Fruit fly (Drosophila melanogaster) whole organism, prepupa: ENCODE data around the gene lbl.

Experiments
- CG10631 ChIP-seq: fragments of 200-800 bp; sonication (Bioruptor generic); optimal IDR thresholded peaks from 2 replicates; lab custom pipeline; 2016; ENCODE audit warnings: missing biosample characterization, missing genetic modification characterization
- CG10669 ChIP-seq: fragments of 200-800 bp; sonication (Bioruptor generic); optimal IDR thresholded peaks from 3 replicates; lab custom pipeline; 2018; ENCODE audit warnings: missing biosample characterization, mild to moderate bottlenecking, missing genetic modification characterization, moderate library complexity
- CG11762 ChIP-seq: fragments of 200-800 bp; sonication (Bioruptor generic); optimal IDR thresholded peaks from 3 replicates; lab custom pipeline; 2016; ENCODE audit warnings: missing biosample characterization, missing genetic modification characterization; ENCODE audit not compliant: insufficient read depth
- CG11902 ChIP-seq: fragments of 200-800 bp; sonication (Bioruptor generic); optimal IDR thresholded peaks from 3 replicates; lab custom pipeline; 2016; ENCODE audit warnings: missing biosample characterization, missing genetic modification characterization
- CG1621 ChIP-seq: fragments of 200-800 bp; sonication (Bioruptor generic); optimal IDR thresholded peaks from 3 replicates; lab custom pipeline; 2018; ENCODE audit warnings: missing biosample characterization, mild to moderate bottlenecking, missing genetic modification characterization
- CG16779 ChIP-seq: fragments of 200-800 bp; sonication (Bioruptor generic); optimal IDR thresholded peaks from 3 replicates; lab custom pipeline; 2017; ENCODE audit warnings: missing biosample characterization, mild to moderate bottlenecking, missing genetic modification characterization
- CG3032 ChIP-seq: fragments of 200-800 bp; optimal IDR thresholded peaks from 2 replicates; lab custom pipeline; 2019; ENCODE audit warnings: missing biosample characterization, mild to moderate bottlenecking, missing genetic modification characterization, moderate library complexity
- CG32006 ChIP-seq: fragments of 200-800 bp; sonication (Bioruptor generic); optimal IDR thresholded peaks from 3 replicates; lab custom pipeline; 2017; ENCODE audit warnings: missing biosample characterization, mild to moderate bottlenecking, missing genetic modification characterization
- CG34406 ChIP-seq: fragments of 200-800 bp; sonication (Bioruptor generic); optimal IDR thresholded peaks from 3 replicates; lab custom pipeline; 2016; ENCODE audit warnings: missing biosample characterization, missing genetic modification characterization
- CG3919 ChIP-seq: fragments of 200-800 bp; sonication (Bioruptor generic); optimal IDR thresholded peaks from 3 replicates; lab custom pipeline; 2016; ENCODE audit warnings: missing biosample characterization, missing genetic modification characterization
- CG4318 ChIP-seq: fragments of 200-800 bp; sonication (Bioruptor generic); optimal IDR thresholded peaks from 3 replicates; lab custom pipeline; 2017; ENCODE audit warnings: missing biosample characterization, mild to moderate bottlenecking, missing genetic modification characterization
- CG6163 ChIP-seq: fragments of 200-800 bp; sonication (Bioruptor generic); IDR thresholded peaks from 3 replicates; pipeline ENCODE4 v1.3.6; 2022; ENCODE audit warnings: missing biosample characterization, missing genetic modification characterization
- CG6276 ChIP-seq: fragments of 200-800 bp; sonication (Bioruptor generic); optimal IDR thresholded peaks from 2 replicates; lab custom pipeline; 2017; ENCODE audit warnings: missing biosample characterization, mild to moderate bottlenecking, missing genetic modification characterization
- CG6808 ChIP-seq: fragments of 200-800 bp; sonication (Bioruptor generic); optimal IDR thresholded peaks from 3 replicates; lab custom pipeline; 2017; ENCODE audit warnings: missing biosample characterization, missing genetic modification characterization, mild to moderate bottlenecking, moderate library complexity, missing genetic modification reagents
- CG6854 ChIP-seq: fragments of 200-800 bp; sonication (Bioruptor generic); optimal IDR thresholded peaks from 2 replicates; lab custom pipeline; 2017; ENCODE audit warnings: missing biosample characterization, mild to moderate bottlenecking, missing genetic modification characterization
- CG8119 ChIP-seq: fragments of 200-800 bp; sonication (Bioruptor generic); IDR thresholded peaks from 3 replicates; pipeline ENCODE4 v1.3.6; 2022; ENCODE audit warnings: missing biosample characterization, missing genetic modification characterization
- CG8319 ChIP-seq: fragments of 200-800 bp; sonication (Bioruptor generic); optimal IDR thresholded peaks from 3 replicates; lab custom pipeline; 2016; ENCODE audit warnings: missing biosample characterization, missing genetic modification characterization
- Eip75B ChIP-seq: fragments of 200-800 bp; sonication (Bioruptor generic); optimal IDR thresholded peaks from 3 replicates; lab custom pipeline; 2016; ENCODE audit warnings: missing biosample characterization, missing genetic modification characterization
- Eip78C ChIP-seq: fragments of 200-800 bp; sonication (Bioruptor generic); peaks from one replicate; lab custom pipeline; 2016; ENCODE audit warnings: missing biosample characterization, missing genetic modification characterization
- Eip93F ChIP-seq: fragments of 200-800 bp; sonication (Bioruptor generic); optimal IDR thresholded peaks from 2 replicates; lab custom pipeline; 2016; ENCODE audit warnings: missing biosample characterization, mild to moderate bottlenecking, missing genetic modification characterization
- Ets96B ChIP-seq: fragments of 200-800 bp; optimal IDR thresholded peaks from 2 replicates; lab custom pipeline; 2019; ENCODE audit warnings: missing biosample characterization, mild to moderate bottlenecking, missing genetic modification characterization, moderate library complexity
- Gug ChIP-seq: fragments of 200-800 bp; sonication (Bioruptor generic); IDR thresholded peaks from 2 replicates; pipeline ENCODE4 v1.3.6; 2022; ENCODE audit warnings: missing biosample characterization, missing genetic modification characterization
- Hr38 ChIP-seq: sonication (Bioruptor generic); optimal IDR thresholded peaks from 2 replicates; lab custom pipeline; 2016; ENCODE audit warnings: missing biosample characterization, missing genetic modification characterization
- Hr39 ChIP-seq: fragments of 200-800 bp; sonication (Bioruptor generic); optimal IDR thresholded peaks from 2 replicates; lab custom pipeline; 2016; ENCODE audit warnings: missing biosample characterization, missing genetic modification characterization
- Hr4 ChIP-seq: fragments of 200-800 bp; sonication (Bioruptor generic); optimal IDR thresholded peaks from 3 replicates; lab custom pipeline; 2016; ENCODE audit warnings: missing biosample characterization, missing genetic modification characterization
- Lpt ChIP-seq: fragments of 200-800 bp; sonication (Bioruptor generic); optimal IDR thresholded peaks from 3 replicates; lab custom pipeline; 2016; ENCODE audit warnings: missing biosample characterization, missing genetic modification characterization
- Met ChIP-seq: fragments of 200-800 bp; sonication (Bioruptor generic); optimal IDR thresholded peaks from 3 replicates; lab custom pipeline; 2016; ENCODE audit warnings: missing biosample characterization, missing genetic modification characterization
- OdsH ChIP-seq: fragments of 200-800 bp; sonication (Bioruptor generic); optimal IDR thresholded peaks from 3 replicates; lab custom pipeline; 2016; ENCODE audit warnings: missing biosample characterization, missing genetic modification characterization
- Smox ChIP-seq: fragments of 200-800 bp; sonication (Bioruptor generic); optimal IDR thresholded peaks from 3 replicates; lab custom pipeline; 2016; ENCODE audit warnings: missing biosample characterization, missing genetic modification characterization
- Sox15 ChIP-seq: fragments of 200-800 bp; sonication (Bioruptor generic); optimal IDR thresholded peaks from 3 replicates; lab custom pipeline; 2016; ENCODE audit warnings: missing biosample characterization, missing genetic modification characterization
- dac ChIP-seq: fragments of 200-800 bp; sonication (Bioruptor generic); optimal IDR thresholded peaks from 2 replicates; lab custom pipeline; 2017; ENCODE audit warnings: missing biosample characterization, mild to moderate bottlenecking, missing genetic modification characterization
- dsx ChIP-seq: fragments of 200-800 bp; optimal IDR thresholded peaks from 3 replicates; lab custom pipeline; 2019; ENCODE audit warnings: missing biosample characterization, mild to moderate bottlenecking, missing genetic modification characterization, moderate library complexity; ENCODE audit not compliant: poor library complexity, severe bottlenecking
- eg ChIP-seq: fragments of 200-800 bp; sonication (Bioruptor generic); IDR thresholded peaks from 3 replicates; pipeline ENCODE4 v1.3.6; 2022; ENCODE audit warnings: missing biosample characterization, missing genetic modification characterization
- esn ChIP-seq: fragments of 200-800 bp; sonication (Bioruptor generic); optimal IDR thresholded peaks from 2 replicates; lab custom pipeline; 2016; ENCODE audit warnings: missing biosample characterization, mild to moderate bottlenecking, missing genetic modification characterization, moderate library complexity
- fd59A ChIP-seq: fragments of 200-800 bp; sonication (Bioruptor generic); optimal IDR thresholded peaks from 2 replicates; lab custom pipeline; 2017; ENCODE audit warnings: missing biosample characterization, mild to moderate bottlenecking, missing genetic modification characterization, missing genetic modification reagents
- fkh ChIP-seq: fragments of 200-800 bp; sonication (Bioruptor generic); optimal IDR thresholded peaks from 3 replicates; lab custom pipeline; 2017; ENCODE audit warnings: missing biosample characterization, mild to moderate bottlenecking, missing genetic modification characterization, moderate library complexity
- net ChIP-seq: fragments of 200-800 bp; sonication (Bioruptor generic); optimal IDR thresholded peaks from 3 replicates; lab custom pipeline; 2016; ENCODE audit warnings: missing biosample characterization, missing genetic modification characterization
- pdm3 ChIP-seq: fragments of 200-800 bp; sonication (Bioruptor generic); optimal IDR thresholded peaks from 3 replicates; lab custom pipeline; 2016; ENCODE audit warnings: missing biosample characterization, missing genetic modification characterization
- spab ChIP-seq: fragments of 200-800 bp; sonication (Bioruptor generic); optimal IDR thresholded peaks from 2 replicates; lab custom pipeline; 2017; ENCODE audit warnings: missing biosample characterization, mild to moderate bottlenecking, missing genetic modification characterization, missing genetic modification reagents
- ss ChIP-seq, 2 experiments: fragments of 200-800 bp; sonication (Bioruptor generic); optimal IDR thresholded peaks; 2 replicates in 1 of 2; 3 replicates in 1 of 2; lab custom pipeline; 2017 to 2018; ENCODE audit warnings: mild to moderate bottlenecking in 2 of 2, missing biosample characterization in 2 of 2, missing genetic modification characterization in 2 of 2, moderate library complexity in 1 of 2
- svp ChIP-seq: fragments of 200-800 bp; sonication (Bioruptor generic); peaks from one replicate; lab custom pipeline; 2016; ENCODE audit warnings: missing biosample characterization, missing genetic modification characterization
- topi ChIP-seq: fragments of 200-800 bp; sonication (Bioruptor generic); optimal IDR thresholded peaks from 3 replicates; lab custom pipeline; 2016; ENCODE audit warnings: missing biosample characterization, missing genetic modification characterization
- vri ChIP-seq: fragments of 200-800 bp; sonication (Bioruptor generic); optimal IDR thresholded peaks from 3 replicates; lab custom pipeline; 2016; ENCODE audit warnings: missing biosample characterization, mild to moderate bottlenecking, missing genetic modification characterization

Gene lbl

DNA sequence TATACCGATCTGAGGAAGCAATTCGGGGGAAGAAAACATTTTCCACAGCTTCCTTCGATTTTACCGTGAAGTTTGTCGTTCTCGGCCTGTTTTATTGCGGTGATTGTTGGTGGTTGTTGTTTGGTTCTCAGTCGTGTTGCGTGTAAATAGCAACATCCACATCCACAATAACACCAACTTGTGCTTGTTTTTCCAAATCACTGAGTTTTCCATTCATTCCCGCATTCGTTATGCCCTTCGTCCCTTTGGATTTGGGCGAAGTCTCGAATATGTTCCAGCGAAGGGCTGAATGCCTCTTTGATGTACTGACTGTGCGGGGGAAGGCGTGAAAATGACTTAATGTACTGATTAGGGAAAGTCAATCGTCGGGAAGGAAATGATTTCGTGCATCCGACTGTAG lies 7.1 kb downstream of the lbl start:
- TF ChIP-seq Smox (GFP tag; lab: Kevin White, UChicago) (no peak), Hr4 (GFP tag; lab: Kevin White, UChicago) (no peak), CG16779 (tag; lab: Kevin White, UChicago) (no peak), CG34406 (GFP tag; lab: Kevin White, UChicago) (no peak), Eip75B (GFP tag; lab: Kevin White, UChicago) (no peak), ss (GFP tag; optimal IDR thresholded peaks at IDR 0.05; lab: Kevin White, UChicago) (no peak), Eip93F (GFP tag; lab: Kevin White, UChicago) (no peak), CG11762 (no peak)

DNA sequence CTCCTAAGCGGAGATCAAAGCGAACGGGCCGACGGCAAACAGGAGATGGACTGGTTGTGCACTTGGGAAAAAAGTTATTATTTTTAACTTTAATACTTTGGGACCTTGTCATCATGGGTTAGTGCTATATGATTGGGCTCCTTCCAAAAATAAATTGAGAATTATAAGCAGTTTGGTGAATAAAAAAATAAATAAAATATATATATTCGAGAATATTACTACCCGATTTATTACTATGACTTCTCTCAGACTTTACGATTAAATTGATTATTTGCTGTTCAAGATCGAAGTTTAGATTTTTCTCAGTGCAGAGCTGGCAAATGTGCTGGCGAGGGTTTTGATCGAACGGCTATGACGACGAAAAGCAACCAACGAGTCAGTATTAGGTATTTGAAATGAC lies 14.0 kb downstream of the lbl start:
- TF ChIP-seq dsx, result no peak
- no peak for TF ChIP-seq dac (GFP tag; lab: Kevin White, UChicago)
- no peak for TF ChIP-seq CG11902 (GFP tag; lab: Kevin White, UChicago)
- TF ChIP-seq Hr38 (GFP tag; lab: Kevin White, UChicago), result no peak
- TF ChIP-seq Eip78C (GFP tag; lab: Kevin White, UChicago), result peak; percentile 53
- no peak for TF ChIP-seq ss (GFP tag; optimal IDR thresholded peaks at IDR 0.05; lab: Kevin White, UChicago)
- TF ChIP-seq Smox (GFP tag; lab: Kevin White, UChicago), result no peak
- peak; percentile 1 for TF ChIP-seq topi (GFP tag; lab: Kevin White, UChicago)
- TF ChIP-seq CG1621 (tag; lab: Kevin White, UChicago), result no peak
- peak; percentile 43 for TF ChIP-seq CG3032 (tag; lab: Kevin White, UChicago)
- TF ChIP-seq net (GFP tag; lab: Kevin White, UChicago), result no peak
- TF ChIP-seq pdm3 (GFP tag; lab: Kevin White, UChicago), result no peak
- no peak for TF ChIP-seq Gug (GFP tag; lab: Robert Waterston, UW)
- no peak for TF ChIP-seq Hr39 (GFP tag; lab: Kevin White, UChicago)
- TF ChIP-seq CG6163 (GFP tag; lab: Robert Waterston, UW), result 0 out of 3 replicates have a peak, but pooled peaks have one; percentile 27
- TF ChIP-seq OdsH (GFP tag; lab: Kevin White, UChicago), result no peak
- no peak for TF ChIP-seq fkh
- TF ChIP-seq CG10669 (GFP tag; lab: Kevin White, UChicago), result peak; percentile 52
- TF ChIP-seq Met (GFP tag; lab: Kevin White, UChicago), result no peak
- TF ChIP-seq spab (GFP tag; lab: Kevin White, UChicago), result peak; percentile 19
- TF ChIP-seq svp (GFP tag; lab: Kevin White, UChicago), result peak; percentile 19
- TF ChIP-seq Ets96B (tag; lab: Kevin White, UChicago), result peak; percentile 32
- TF ChIP-seq fd59A (GFP tag; lab: Kevin White, UChicago), result no peak
- no peak for TF ChIP-seq vri
- TF ChIP-seq CG3919 (GFP tag; lab: Kevin White, UChicago), result peak; percentile 31
- TF ChIP-seq CG10631 (GFP tag; lab: Kevin White, UChicago), result no peak
- TF ChIP-seq CG32006 (GFP tag; lab: Kevin White, UChicago), result peak; percentile 10
- TF ChIP-seq CG4318 (GFP tag; lab: Kevin White, UChicago), result no peak
- peak; percentile 43; the same call in 2 of the 3 replicates for TF ChIP-seq eg
- no peak for TF ChIP-seq esn (GFP tag; lab: Kevin White, UChicago)
- no peak for TF ChIP-seq CG6854 (GFP tag; lab: Kevin White, UChicago)
- TF ChIP-seq CG8319 (GFP tag; lab: Kevin White, UChicago), result no peak
- TF ChIP-seq CG8119 (GFP tag; lab: Robert Waterston, UW), result no peak
- no peak for TF ChIP-seq Sox15 (GFP tag; lab: Kevin White, UChicago)
- TF ChIP-seq CG6808 (GFP tag; lab: Kevin White, UChicago), result peak; percentile 33
- TF ChIP-seq CG6276, result peak; percentile 45
- peak; percentile 0 for TF ChIP-seq Lpt
- TF ChIP-seq, all 60 proteins: peak for 14
